Fruit fly (Drosophila melanogaster): ENCODE results near the gene prage.

prage gene

dm6 chrX:1897384-1897783 lies 123.9 kb downstream of the prage start (continued):
- TF ChIP-seq kay (GFP tag; optimal IDR thresholded peaks at IDR 0.05) (no peak), sna (GFP tag; IDR thresholded peaks at IDR 0.05; ENCODE audit: partially characterized antibody) (no peak), E2f2 (GFP tag; IDR thresholded peaks at IDR 0.05) (no peak), br (optimal IDR thresholded peaks at IDR 0.05) (no peak), ham (GFP tag; IDR thresholded peaks at IDR 0.05) (no peak), Dfd (GFP tag; optimal IDR thresholded peaks at IDR 0.05) (no peak), CG7839 (tag; optimal IDR thresholded peaks at IDR 0.05) (no peak), trh (GFP tag; optimal IDR thresholded peaks at IDR 0.05) (no peak), zen2 (GFP tag; IDR thresholded peaks at IDR 0.05; ENCODE audit: partially characterized antibody) (no peak), Med (GFP tag) (peak; percentile 40), CG1792 (GFP tag; optimal IDR thresholded peaks at IDR 0.05) (no peak), Hr78 (GFP tag; optimal IDR thresholded peaks at IDR 0.05) (no peak), HHEX (GFP tag; optimal IDR thresholded peaks at IDR 0.05) (no peak), CG2678 (tag; optimal IDR thresholded peaks at IDR 0.05) (no peak), CkIIα-i1 (GFP tag; IDR thresholded peaks at IDR 0.05) (no peak)

dm6 chrX:1899445-1900085 lies 126.0 kb downstream of the prage start:
- TF ChIP-seq kni (GFP tag; optimal IDR thresholded peaks at IDR 0.05) (peak; percentile 97), CG4360 (GFP tag; IDR thresholded peaks at IDR 0.05) (peak; percentile 42; the same call in 1 of the 2 replicates), Max (GFP tag; optimal IDR thresholded peaks at IDR 0.05) (no peak), CG6791 (GFP tag; IDR thresholded peaks at IDR 0.05; ENCODE audit: partially characterized antibody) (no peak), Drgx (GFP tag; IDR thresholded peaks at IDR 0.05) (no peak), sens (GFP tag) (peak; percentile 77), CG10565 (GFP tag; optimal IDR thresholded peaks at IDR 0.05) (no peak), Doc3 (GFP tag; IDR thresholded peaks at IDR 0.05; ENCODE audit: partially characterized antibody) (no peak), CG1832 (GFP tag; optimal IDR thresholded peaks at IDR 0.05) (peak; percentile 30), stwl (tag; optimal IDR thresholded peaks at IDR 0.05) (peak; percentile 10), twi (tag; optimal IDR thresholded peaks at IDR 0.05) (peak; percentile 15), CG3163 (GFP tag; optimal IDR thresholded peaks at IDR 0.05) (peak; percentile 9), klu (GFP tag; IDR thresholded peaks at IDR 0.05) (peak; percentile 46; the same call in 1 of the 2 replicates), CG4617 (GFP tag; optimal IDR thresholded peaks at IDR 0.05; ENCODE audit: borderline replicate concordance) (peak; percentile 36), unc-4 (GFP tag; IDR thresholded peaks at IDR 0.05; ENCODE audit: partially characterized antibody) (peak; percentile 40; the same call in 1 of the 2 replicates), Stat92E (GFP tag; optimal IDR thresholded peaks at IDR 0.05) (peak in 1 of 3 experiments; percentile 61), CG32767 (GFP tag; IDR thresholded peaks at IDR 0.05) (peak; percentile 94), CG17829 (tag; optimal IDR thresholded peaks at IDR 0.05) (peak; percentile 37), Ets97D (GFP tag; optimal IDR thresholded peaks at IDR 0.05) (no peak), HmgD (GFP tag; optimal IDR thresholded peaks at IDR 0.05) (peak; percentile 1), bsh (GFP tag; optimal IDR thresholded peaks at IDR 0.05) (peak in 1 of 2 experiments; percentile 5), grn (GFP tag; optimal IDR thresholded peaks at IDR 0.05) (peak; percentile 86), cg (GFP tag; optimal IDR thresholded peaks at IDR 0.05) (peak; percentile 88), scrt (GFP tag; optimal IDR thresholded peaks at IDR 0.05) (peak; percentile 32), CG2116 (GFP tag; optimal IDR thresholded peaks at IDR 0.05) (peak; percentile 9), Hey (tag; optimal IDR thresholded peaks at IDR 0.05) (no peak), Med (GFP tag) (peak; percentile 74), HLHmδ (GFP tag; optimal IDR thresholded peaks at IDR 0.05) (peak; percentile 36), sd (tag; optimal IDR thresholded peaks at IDR 0.05) (peak; percentile 97), sob (GFP tag; IDR thresholded peaks at IDR 0.05) (no peak), Scr (GFP tag; IDR thresholded peaks at IDR 0.05; ENCODE audit: partially characterized antibody) (0 out of 2 replicates have a peak, but pooled peaks have one; percentile 21), vvl (GFP tag; IDR thresholded peaks at IDR 0.05) (peak; percentile 17; the same call in 1 of the 2 replicates), CG18599 (GFP tag; optimal IDR thresholded peaks at IDR 0.05) (peak; percentile 2), Dip3 (GFP tag; optimal IDR thresholded peaks at IDR 0.05) (no peak)

Data from whole organism, embryonic.